Worm (Caenorhabditis elegans): ENCODE measurements around the gene dnj-14.

- TF ChIP-seq dve-1 (tag; optimal IDR thresholded peaks at IDR 0.05) = no peak
- no peak for TF ChIP-seq ttx-3 (tag; optimal IDR thresholded peaks at IDR 0.05)
- no peak for TF ChIP-seq fkh-10 (GFP tag; optimal IDR thresholded peaks at IDR 0.05)
- TF ChIP-seq zip-5 (tag; optimal IDR thresholded peaks at IDR 0.05) = no peak
- no peak for TF ChIP-seq ceh-22 (tag; optimal IDR thresholded peaks at IDR 0.05)
- no peak for TF ChIP-seq pha-2 (tag; optimal IDR thresholded peaks at IDR 0.05)
- no peak for TF ChIP-seq pag-3 (tag; optimal IDR thresholded peaks at IDR 0.05; ENCODE audit: borderline replicate concordance)
- TF ChIP-seq unc-42 (tag; optimal IDR thresholded peaks at IDR 0.05) = no peak
- no peak for TF ChIP-seq C08G9.2 (tag; optimal IDR thresholded peaks at IDR 0.05)
- no peak for TF ChIP-seq ceh-31 (tag; optimal IDR thresholded peaks at IDR 0.05)
- TF ChIP-seq hlh-30 (tag; optimal IDR thresholded peaks at IDR 0.05; ENCODE audit: insufficient read depth) = no peak
Measured at ce11 chrX:4662964-4663684, 48.4 kb downstream of the dnj-14 start.
